Fruit fly (Drosophila melanogaster): ENCODE data around the gene CG7369.

The CG7369 gene

DNA sequence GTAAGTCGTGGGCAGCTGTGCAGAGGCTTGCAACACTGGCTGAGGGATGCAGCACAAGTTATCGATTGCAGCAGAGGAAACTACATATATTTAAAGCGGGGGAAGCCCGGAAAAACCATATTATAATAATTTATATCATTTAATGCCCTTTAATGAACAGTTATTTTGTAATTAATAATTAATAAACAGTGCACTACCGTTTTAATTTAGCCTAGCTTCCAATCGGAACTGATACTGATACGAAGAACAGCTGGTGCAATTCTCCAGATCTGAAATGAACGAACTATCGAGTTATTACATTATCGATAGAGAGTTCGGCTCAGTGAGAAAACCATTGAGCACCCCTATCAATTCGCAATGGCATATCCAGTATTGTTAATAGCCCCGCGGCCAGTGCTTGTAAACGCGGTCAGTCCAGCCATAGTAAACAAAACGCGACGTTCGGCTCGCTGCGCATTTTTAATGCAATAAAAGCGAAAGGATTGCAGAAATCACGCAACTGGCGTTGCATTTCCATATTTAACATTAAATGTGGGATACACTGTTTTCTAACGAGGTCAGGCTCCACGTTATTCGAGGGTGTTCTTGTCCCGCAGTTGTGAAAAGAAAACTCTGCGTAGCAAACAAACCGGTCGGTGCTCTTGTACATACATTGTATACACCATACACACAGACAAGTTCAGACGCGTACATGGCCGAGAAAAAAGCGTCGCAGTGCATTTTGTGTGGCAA, at the start of gene CG7369 (continued):
- peak; percentile 83 for TF ChIP-seq lab (GFP tag; optimal IDR thresholded peaks at IDR 0.05)
- peak; percentile 96 for TF ChIP-seq sens (GFP tag)
- TF ChIP-seq chinmo (GFP tag; IDR thresholded peaks at IDR 0.05; ENCODE audit: partially characterized antibody): peak; percentile 53; the same call in 1 of the 4 replicates
- no peak for TF ChIP-seq aop (GFP tag; IDR thresholded peaks at IDR 0.05)
- peak; percentile 79 for TF ChIP-seq CG32772 (GFP tag; IDR thresholded peaks at IDR 0.05)
- peak; percentile 90 for TF ChIP-seq CG4424 (GFP tag; optimal IDR thresholded peaks at IDR 0.05)
- TF ChIP-seq HHEX (GFP tag; optimal IDR thresholded peaks at IDR 0.05): peak; percentile 80
- no peak for TF ChIP-seq usp (GFP tag; optimal IDR thresholded peaks at IDR 0.05)
- TF ChIP-seq CG10543 (GFP tag; optimal IDR thresholded peaks at IDR 0.05): peak; percentile 91
- peak; percentile 82 for TF ChIP-seq az2 (GFP tag; optimal IDR thresholded peaks at IDR 0.05)
- peak; percentile 82 for TF ChIP-seq vvl (GFP tag; IDR thresholded peaks at IDR 0.05)
- TF ChIP-seq zfh1 (GFP tag; IDR thresholded peaks at IDR 0.05): peak; percentile 47; the same call in 2 of the 3 replicates
- TF ChIP-seq rib (GFP tag; IDR thresholded peaks at IDR 0.05): peak; percentile 62
- TF ChIP-seq CG6689 (GFP tag; IDR thresholded peaks at IDR 0.05): peak; percentile 66
- peak; percentile 83 for TF ChIP-seq CG4820 (GFP tag; optimal IDR thresholded peaks at IDR 0.05)
- peak; percentile 78 for TF ChIP-seq cato (GFP tag; optimal IDR thresholded peaks at IDR 0.05; ENCODE audit: borderline replicate concordance)
- peak; percentile 88 for TF ChIP-seq HmgZ (tag; optimal IDR thresholded peaks at IDR 0.05)
- TF ChIP-seq CG12236 (GFP tag; optimal IDR thresholded peaks at IDR 0.05): peak; percentile 16
- peak; percentile 81 for TF ChIP-seq CG18262 (tag; optimal IDR thresholded peaks at IDR 0.05)
- TF ChIP-seq CG2120 (GFP tag; optimal IDR thresholded peaks at IDR 0.05): peak; percentile 92
- TF ChIP-seq gem (tag; optimal IDR thresholded peaks at IDR 0.05): peak; percentile 85
- TF ChIP-seq wor (GFP tag; IDR thresholded peaks at IDR 0.05): peak; percentile 63
- peak; percentile 92 for TF ChIP-seq corto (GFP tag; optimal IDR thresholded peaks at IDR 0.05)
- TF ChIP-seq pita (GFP tag; optimal IDR thresholded peaks at IDR 0.05): no peak
- peak; percentile 75 for TF ChIP-seq CG6272 (GFP tag; IDR thresholded peaks at IDR 0.05)
- TF ChIP-seq Jarid2 (GFP tag; optimal IDR thresholded peaks at IDR 0.05): peak; percentile 55
- peak; percentile 78 for TF ChIP-seq CG5245 (GFP tag; optimal IDR thresholded peaks at IDR 0.05)
- TF ChIP-seq bab2 (GFP tag; optimal IDR thresholded peaks at IDR 0.05): peak; percentile 77
- peak; percentile 68; the same call in 1 of the 3 replicates for TF ChIP-seq jigr1 (GFP tag; IDR thresholded peaks at IDR 0.05)
- TF ChIP-seq Mes4 (GFP tag; optimal IDR thresholded peaks at IDR 0.05): no peak
- TF ChIP-seq CG31365 (tag; optimal IDR thresholded peaks at IDR 0.05): no peak
- TF ChIP-seq Bdp1 (GFP tag; optimal IDR thresholded peaks at IDR 0.05): peak; percentile 36
- TF ChIP-seq dimm (GFP tag; IDR thresholded peaks at IDR 0.05): peak; percentile 1; the same call in 1 of the 2 replicates
- TF ChIP-seq Nf-YB (GFP tag; optimal IDR thresholded peaks at IDR 0.05): peak; percentile 32
- TF ChIP-seq fd64A (GFP tag; optimal IDR thresholded peaks at IDR 0.05): no peak
- peak; percentile 72 for TF ChIP-seq CG34422 (GFP tag; IDR thresholded peaks at IDR 0.05)
- TF ChIP-seq tup (GFP tag; optimal IDR thresholded peaks at IDR 0.05): peak; percentile 83
- peak; percentile 95 for TF ChIP-seq p53 (GFP tag; optimal IDR thresholded peaks at IDR 0.05)
- peak; percentile 78 for TF ChIP-seq Aef1 (GFP tag; IDR thresholded peaks at IDR 0.05)
- peak; percentile 59 for TF ChIP-seq CG32767 (GFP tag; IDR thresholded peaks at IDR 0.05)
- peak; percentile 46 for TF ChIP-seq luna (GFP tag; optimal IDR thresholded peaks at IDR 0.05)
- TF ChIP-seq CG15479 (GFP tag; optimal IDR thresholded peaks at IDR 0.05): peak; percentile 64
- no peak for TF ChIP-seq CG4360 (GFP tag; IDR thresholded peaks at IDR 0.05)
- no peak for TF ChIP-seq CG15073 (GFP tag; optimal IDR thresholded peaks at IDR 0.05)
- TF ChIP-seq CG12744 (GFP tag; optimal IDR thresholded peaks at IDR 0.05): peak; percentile 26
- peak; percentile 71 for TF ChIP-seq Dref (GFP tag; IDR thresholded peaks at IDR 0.05)
- TF ChIP-seq CG8765 (GFP tag; IDR thresholded peaks at IDR 0.05): peak; percentile 85
- peak; percentile 60 for TF ChIP-seq MBD-R2 (GFP tag; IDR thresholded peaks at IDR 0.05)
- TF ChIP-seq CG10209 (GFP tag; optimal IDR thresholded peaks at IDR 0.05): peak; percentile 86
- peak; percentile 58 for TF ChIP-seq Hr39 (optimal IDR thresholded peaks at IDR 0.05)
- TF ChIP-seq Lhr (GFP tag; optimal IDR thresholded peaks at IDR 0.05): peak; percentile 80

Measured in whole organism, embryonic.